Worm (Caenorhabditis elegans) whole organism, L3 larva: ENCODE measurements around the gene F14F9.6.

Experiments used
- aly-2 ChIP-seq: fragments of 150-350 bp; optimal IDR thresholded peaks from 2 replicates; lab custom pipeline; 2014; ENCODE audit warnings: missing biosample characterization, missing genetic modification characterization
- ceh-16 ChIP-seq: sonication (generic microtip); optimal IDR thresholded peaks from 2 replicates; lab custom pipeline; 2017; ENCODE audit warnings: missing biosample characterization, missing genetic modification characterization
- ceh-28 ChIP-seq: fragments of 150-350 bp; optimal IDR thresholded peaks from 2 replicates; lab custom pipeline; 2014; ENCODE audit warnings: missing biosample characterization, missing genetic modification reagents, missing genetic modification characterization
- ceh-82 ChIP-seq: fragments of 150-350 bp; optimal IDR thresholded peaks from 2 replicates; lab custom pipeline; 2014; ENCODE audit warnings: missing biosample characterization, missing genetic modification characterization
- ceh-9 ChIP-seq: sonication (generic microtip); optimal IDR thresholded peaks from 2 replicates; lab custom pipeline; 2018; ENCODE audit warnings: missing biosample characterization, missing genetic modification characterization
- daf-12 ChIP-seq: fragments of 150-350 bp; optimal IDR thresholded peaks from 2 replicates; lab custom pipeline; 2014; ENCODE audit warnings: missing biosample characterization, missing genetic modification reagents, missing genetic modification characterization
- egl-27 ChIP-seq: sonication (generic microtip); optimal IDR thresholded peaks from 4 replicates; lab custom pipeline; 2017; ENCODE audit warnings: missing biosample characterization, missing genetic modification reagents, missing genetic modification characterization
- egl-5 ChIP-seq: fragments of 150-350 bp; optimal IDR thresholded peaks from 2 replicates; lab custom pipeline; 2017; ENCODE audit warnings: missing biosample characterization, missing genetic modification reagents, missing genetic modification characterization, inconsistent platforms
- elt-2 ChIP-seq: sonication (generic microtip); optimal IDR thresholded peaks from 2 replicates; lab custom pipeline; 2016; ENCODE audit warnings: missing genetic modification reagents, mild to moderate bottlenecking, missing genetic modification characterization, missing compliant biosample characterization
- elt-3 ChIP-seq, 3 experiments: fragments of 150-350 bp in 1 of 3; sonication (generic microtip) in 2 of 3; optimal IDR thresholded peaks; 2 replicates in 2 of 3; 4 replicates in 1 of 3; lab custom pipeline; 2014 to 2017; ENCODE audit warnings: missing biosample characterization in 3 of 3, missing genetic modification characterization in 3 of 3
- fkh-10 ChIP-seq: sonication (generic microtip); optimal IDR thresholded peaks from 2 replicates; lab custom pipeline; 2017; ENCODE audit warnings: missing biosample characterization, missing genetic modification reagents, missing genetic modification characterization
- fos-1 ChIP-seq: fragments of 150-350 bp; optimal IDR thresholded peaks from 2 replicates; lab custom pipeline; 2014; ENCODE audit warnings: missing biosample characterization, missing genetic modification characterization
- hmg-11 ChIP-seq: sonication (generic microtip); optimal IDR thresholded peaks from 2 replicates; lab custom pipeline; 2016; ENCODE audit warnings: missing genetic modification characterization, missing compliant biosample characterization
- jun-1 ChIP-seq: fragments of 150-350 bp; optimal IDR thresholded peaks from 2 replicates; lab custom pipeline; 2014; ENCODE audit warnings: missing biosample characterization, missing genetic modification reagents, missing genetic modification characterization
- lin-15B ChIP-seq: fragments of 150-350 bp; optimal IDR thresholded peaks from 2 replicates; lab custom pipeline; 2014; ENCODE audit warnings: missing biosample characterization, missing genetic modification characterization
- lin-39 ChIP-seq: fragments of 150-350 bp; optimal IDR thresholded peaks from 2 replicates; lab custom pipeline; 2018; ENCODE audit warnings: missing biosample characterization, missing genetic modification reagents, missing genetic modification characterization
- lsy-12 ChIP-seq: sonication (generic microtip); optimal IDR thresholded peaks from 2 replicates; lab custom pipeline; 2016; ENCODE audit warnings: mild to moderate bottlenecking, missing genetic modification characterization, missing compliant biosample characterization
- mdl-1 ChIP-seq: fragments of 150-350 bp; optimal IDR thresholded peaks from 2 replicates; lab custom pipeline; 2014; ENCODE audit warnings: missing biosample characterization, missing genetic modification characterization
- mml-1 ChIP-seq: fragments of 150-350 bp; sonication (generic microtip); optimal IDR thresholded peaks from 3 replicates; lab custom pipeline; 2014; ENCODE audit warnings: missing biosample characterization, missing genetic modification characterization
- nfya-1 ChIP-seq: sonication (generic microtip); optimal IDR thresholded peaks from 2 replicates; lab custom pipeline; 2017; ENCODE audit warnings: missing genetic modification characterization, mild to moderate bottlenecking, missing compliant biosample characterization, antibody characterized with exemption, moderate library complexity; ENCODE audit not compliant: insufficient read depth
- nhr-12 ChIP-seq: fragments of 150-350 bp; optimal IDR thresholded peaks from 2 replicates; lab custom pipeline; 2014; ENCODE audit warnings: missing biosample characterization, missing genetic modification characterization
- nhr-237 ChIP-seq: fragments of 150-350 bp; optimal IDR thresholded peaks from 2 replicates; lab custom pipeline; 2014; ENCODE audit warnings: missing biosample characterization, missing genetic modification characterization
- nhr-25 ChIP-seq: sonication (generic microtip); optimal IDR thresholded peaks from 2 replicates; lab custom pipeline; 2017; ENCODE audit warnings: missing biosample characterization, missing genetic modification characterization
- nhr-43 ChIP-seq: sonication (generic microtip); optimal IDR thresholded peaks from 2 replicates; lab custom pipeline; 2016; ENCODE audit warnings: mild to moderate bottlenecking, missing genetic modification characterization, missing compliant biosample characterization; ENCODE audit not compliant: poor library complexity, severe bottlenecking
- nhr-67 ChIP-seq: fragments of 150-350 bp; optimal IDR thresholded peaks from 2 replicates; lab custom pipeline; 2014; ENCODE audit warnings: missing biosample characterization, missing genetic modification characterization
- pha-4 ChIP-seq: fragments of 150-350 bp; optimal IDR thresholded peaks from 2 replicates; lab custom pipeline; 2014; ENCODE audit warnings: missing biosample characterization, missing genetic modification reagents, missing genetic modification characterization
- pqm-1 ChIP-seq: fragments of 150-350 bp; optimal IDR thresholded peaks from 2 replicates; lab custom pipeline; 2017; ENCODE audit warnings: missing biosample characterization, missing genetic modification characterization, inconsistent platforms
- sea-2 ChIP-seq: fragments of 150-350 bp; sonication (generic microtip); optimal IDR thresholded peaks from 4 replicates; lab custom pipeline; 2014; ENCODE audit warnings: missing biosample characterization, missing genetic modification reagents, missing genetic modification characterization
- skn-1 ChIP-seq: fragments of 150-350 bp; optimal IDR thresholded peaks from 2 replicates; lab custom pipeline; 2014; ENCODE audit warnings: missing biosample characterization, missing genetic modification characterization
- unc-39 ChIP-seq: sonication (generic microtip); optimal IDR thresholded peaks from 4 replicates; lab custom pipeline; 2017; ENCODE audit warnings: missing biosample characterization, missing genetic modification characterization
- unc-62 ChIP-seq: fragments of 150-350 bp; sonication (generic microtip); optimal IDR thresholded peaks from 4 replicates; lab custom pipeline; 2014; ENCODE audit warnings: missing biosample characterization, missing genetic modification reagents, missing genetic modification characterization
- zag-1 ChIP-seq: fragments of 150-350 bp; optimal IDR thresholded peaks from 2 replicates; lab custom pipeline; 2014; ENCODE audit warnings: missing biosample characterization, missing genetic modification characterization
- ztf-11 ChIP-seq: fragments of 150-350 bp; optimal IDR thresholded peaks from 2 replicates; lab custom pipeline; 2014; ENCODE audit warnings: missing biosample characterization, missing genetic modification characterization
- ztf-4 ChIP-seq: fragments of 150-350 bp; optimal IDR thresholded peaks from 2 replicates; lab custom pipeline; 2014; ENCODE audit warnings: missing biosample characterization, missing genetic modification characterization

The F14F9.6 gene

DNA sequence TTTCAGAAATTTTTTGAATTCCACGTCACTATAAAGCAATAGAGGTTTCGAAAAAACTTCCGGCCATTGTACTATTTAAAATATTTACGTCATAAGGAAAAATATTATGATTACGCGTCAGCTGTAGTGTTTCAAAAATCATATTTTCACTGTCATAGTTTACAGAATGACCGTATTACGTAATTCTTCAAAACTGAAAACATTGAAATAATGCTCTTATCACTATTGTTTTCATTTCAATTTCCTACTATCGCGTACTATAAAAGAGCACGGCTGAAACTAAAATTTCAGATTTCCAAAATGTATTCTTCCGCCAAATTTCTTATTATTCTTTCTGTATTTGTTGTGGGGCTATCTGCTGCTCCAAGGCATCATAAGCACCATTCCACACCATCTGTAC, 1.8 kb downstream of the F14F9.6 start, which contains the start of gene F14F9.2:
TSS of gene F14F9.2 (plus strand) at position 301 of the 400 bp plus-strand sequence.
- TF ChIP-seq nfya-1 (tag; lab: Kevin White, UChicago) (no peak), elt-3 (tag; optimal IDR thresholded peaks at IDR 0.05; lab: Kevin White, UChicago) (no peak), skn-1 (tag; lab: Kevin White, UChicago) (no peak), mml-1 (tag; lab: Kevin White, UChicago) (no peak), ztf-4 (no peak)

ce11 chrV:5143785-5144184, 2.5 kb downstream of the F14F9.6 start, which contains the start of gene srh-129:
TSS of gene srh-129 (minus strand) at chrV:5143885.
- TF ChIP-seq lsy-12 (tag; lab: Kevin White, UChicago) (no peak), egl-5 (tag; lab: Kevin White, UChicago) (no peak), zag-1 (no peak), hmg-11 (tag; lab: Kevin White, UChicago) (no peak), nhr-25 (tag; lab: Kevin White, UChicago) (no peak), ztf-11 (tag; lab: Kevin White, UChicago) (no peak), ceh-28 (no peak), ztf-4 (no peak), mml-1 (tag; lab: Kevin White, UChicago) (no peak), nhr-43 (tag; lab: Kevin White, UChicago) (no peak), unc-62 (GFP tag; lab: Kevin White, UChicago) (no peak), ceh-9 (tag; lab: Kevin White, UChicago) (no peak), lin-15B (tag; lab: Kevin White, UChicago) (no peak), sea-2 (no peak)

DNA sequence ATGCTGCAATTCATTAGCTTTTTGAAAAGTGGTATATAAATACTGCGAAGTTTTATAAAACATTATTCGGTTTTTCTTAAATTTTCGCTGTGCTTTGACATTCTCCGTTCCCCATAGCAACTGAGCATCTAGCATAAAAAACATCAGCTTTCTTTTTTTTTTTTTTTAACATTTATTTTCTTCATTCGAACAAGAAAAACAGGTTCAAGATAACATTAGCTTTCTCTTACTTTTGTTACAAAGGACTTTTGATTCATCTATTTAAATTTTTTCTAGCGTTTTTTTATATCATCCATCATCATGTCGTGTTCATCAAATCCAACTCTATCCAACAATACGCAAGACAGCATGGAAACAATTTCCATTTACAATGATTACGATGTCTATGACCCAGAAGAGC, 8.4 kb downstream of the F14F9.6 start, which contains the start of gene F14F9.3:
TSS of gene F14F9.3 (plus strand) at position 301 of the 400 bp plus-strand sequence.
- TF ChIP-seq lsy-12 (tag; lab: Kevin White, UChicago) (no peak), unc-62 (GFP tag; lab: Kevin White, UChicago) (no peak), nhr-237 (tag; lab: Kevin White, UChicago) (no peak), fos-1 (tag; lab: Kevin White, UChicago) (no peak), mdl-1 (no peak), zag-1 (no peak), egl-27 (tag; lab: Kevin White, UChicago) (no peak), nhr-12 (tag; lab: Kevin White, UChicago) (no peak)

DNA sequence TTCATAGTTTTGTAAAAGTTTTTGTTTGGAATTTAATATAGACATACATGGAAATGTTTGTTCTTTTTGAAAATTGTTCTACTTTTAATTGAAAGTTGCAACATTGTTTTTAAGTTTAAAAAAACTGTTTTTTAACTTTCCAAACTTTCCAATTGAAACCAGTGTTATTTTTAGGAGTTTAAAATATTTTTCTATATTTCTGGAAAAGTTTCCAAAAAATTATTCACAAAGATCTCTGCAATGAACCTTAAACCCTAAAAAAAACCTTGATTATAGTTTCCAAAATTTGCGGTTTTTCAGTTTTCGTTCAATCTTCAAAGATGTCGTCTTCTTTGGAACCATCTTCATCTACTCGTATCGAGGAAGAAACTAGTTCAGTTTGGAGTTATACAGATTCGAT, 13.9 kb downstream of the F14F9.6 start, which contains the start of gene F14F9.4:
TSS of gene F14F9.4 (plus strand) at position 301 of the 400 bp plus-strand sequence.
- no peak for TF ChIP-seq daf-12 (tag; lab: Kevin White, UChicago)

- TF ChIP-seq skn-1 (tag; lab: Kevin White, UChicago): peak; percentile 12
- no peak for TF ChIP-seq elt-3 (tag; optimal IDR thresholded peaks at IDR 0.05; lab: Kevin White, UChicago)
- no peak for TF ChIP-seq lin-39
- no peak for TF ChIP-seq ceh-82 (tag; lab: Kevin White, UChicago)
- peak; percentile 58 for TF ChIP-seq pha-4 (tag; lab: Kevin White, UChicago)
- no peak for TF ChIP-seq ceh-16 (tag; lab: Kevin White, UChicago)
- no peak for TF ChIP-seq nhr-12 (tag; lab: Kevin White, UChicago)
- TF ChIP-seq ceh-9 (tag; lab: Kevin White, UChicago): no peak
- peak; percentile 26 for TF ChIP-seq hmg-11 (tag; lab: Kevin White, UChicago)
- TF ChIP-seq aly-2 (tag; lab: Kevin White, UChicago): no peak
- no peak for TF ChIP-seq ceh-28
- TF ChIP-seq jun-1 (tag; lab: Kevin White, UChicago): no peak
- TF ChIP-seq fkh-10 (GFP tag; lab: Kevin White, UChicago): peak; percentile 1
- peak; percentile 29 for TF ChIP-seq pqm-1 (tag; lab: Kevin White, UChicago)
- TF ChIP-seq nhr-25 (tag; lab: Kevin White, UChicago): no peak
Measured at ce11 chrV:5131380-5131779, 14.9 kb downstream of the F14F9.6 start.

DNA sequence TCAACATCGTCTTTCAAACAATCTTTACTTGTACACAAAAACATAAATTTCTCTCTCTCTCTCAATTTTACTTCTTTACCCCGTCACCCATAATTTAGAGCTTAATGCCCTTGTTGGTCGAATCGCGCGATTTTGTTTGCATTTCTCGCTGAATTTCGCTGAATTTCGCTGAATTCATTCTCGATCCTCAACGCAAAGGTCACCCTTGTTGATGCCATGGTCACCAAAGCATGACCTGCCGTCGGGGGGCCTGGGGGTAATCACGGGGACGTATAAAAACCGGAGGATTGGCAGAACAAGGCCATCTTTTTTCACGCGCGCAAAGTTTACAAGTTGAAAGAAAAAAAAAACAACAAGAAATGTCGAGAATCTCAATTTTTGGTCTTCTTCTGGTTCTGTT, 16.3 kb downstream of the F14F9.6 start, which contains the start of gene F14F9.8:
TSS of gene F14F9.8 (plus strand) at position 301 of the 400 bp plus-strand sequence.
- TF ChIP-seq elt-3 (tag; optimal IDR thresholded peaks at IDR 0.05; lab: Kevin White, UChicago): no peak
- TF ChIP-seq unc-39 (tag; lab: Kevin White, UChicago): no peak
- TF ChIP-seq lin-15B (tag; lab: Kevin White, UChicago): no peak
- TF ChIP-seq skn-1 (tag; lab: Kevin White, UChicago): no peak
- no peak for TF ChIP-seq elt-2
- TF ChIP-seq nfya-1 (tag; lab: Kevin White, UChicago): no peak
- no peak for TF ChIP-seq nhr-67 (tag; lab: Kevin White, UChicago)
